Worm (Caenorhabditis elegans) whole organism, late embryonic: ENCODE measurements around the gene srh-76.

Experiments
- ama-1 ChIP-seq: fragments of 150-350 bp; optimal IDR thresholded peaks from 2 replicates; lab custom pipeline; 2014
- ceh-18 ChIP-seq: sonication (generic microtip); optimal IDR thresholded peaks from 2 replicates; lab custom pipeline; 2016; ENCODE audit warnings: missing genetic modification characterization, missing compliant biosample characterization
- ceh-24 ChIP-seq: sonication (generic microtip); optimal IDR thresholded peaks from 2 replicates; lab custom pipeline; 2016; ENCODE audit warnings: mild to moderate bottlenecking, missing genetic modification characterization, missing compliant biosample characterization
- lin-11 ChIP-seq: fragments of 200-800 bp; sonication (Bioruptor generic); optimal IDR thresholded peaks from 2 replicates; lab custom pipeline; 2018; ENCODE audit warnings: mild to moderate bottlenecking, missing genetic modification characterization, missing compliant biosample characterization
- pqm-1 ChIP-seq: sonication (generic microtip); optimal IDR thresholded peaks from 2 replicates; lab custom pipeline; 2016; ENCODE audit warnings: missing genetic modification characterization, missing compliant biosample characterization
- sox-4 ChIP-seq: sonication (generic microtip); optimal IDR thresholded peaks from 2 replicates; lab custom pipeline; 2017; ENCODE audit warnings: mild to moderate bottlenecking, missing genetic modification characterization, inconsistent platforms, missing compliant biosample characterization

- TF ChIP-seq lin-11 (no peak), pqm-1 (no peak), sox-4 (tag; lab: Kevin White, UChicago) (no peak), ama-1 (lab: Kevin White, UChicago) (no peak), ceh-18 (tag; lab: Kevin White, UChicago) (no peak), ceh-24 (no peak)
Measured at ce11 chrV:5869227-5869626, 35.6 kb downstream of the srh-76 start, which contains the start of gene F26F12.4.
